Fruit fly (Drosophila melanogaster): ENCODE results near the gene BBS8.

DNA sequence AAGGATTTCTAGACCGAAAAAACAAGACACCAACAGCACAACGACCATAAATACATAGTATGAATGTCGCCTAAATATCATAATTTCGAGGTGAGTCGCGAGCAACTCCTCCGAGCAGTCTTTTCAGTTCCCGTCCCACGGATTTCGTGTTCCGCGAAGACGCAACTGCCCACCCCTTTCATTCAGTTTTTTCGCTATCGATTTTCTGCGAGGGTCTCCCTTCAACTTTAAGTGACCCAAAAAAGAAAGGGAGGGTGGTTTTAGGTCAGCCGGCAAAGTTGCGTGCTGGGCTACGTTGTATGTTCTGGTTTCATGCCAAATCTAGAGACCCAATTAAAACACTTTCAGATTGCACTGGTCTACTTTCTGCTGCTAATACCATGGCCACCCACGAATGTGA lies 33.1 kb downstream of the BBS8 start:
- no peak for TF ChIP-seq ci (GFP tag; IDR thresholded peaks at IDR 0.05)
- TF ChIP-seq Ravus (GFP tag; IDR thresholded peaks at IDR 0.05) = no peak
- no peak for TF ChIP-seq CG6689 (GFP tag; IDR thresholded peaks at IDR 0.05)
- TF ChIP-seq CG16815 (GFP tag; optimal IDR thresholded peaks at IDR 0.05) = no peak
